Worm (Caenorhabditis elegans) whole organism, late embryonic: ENCODE measurements around the gene pdi-2.

Experiments used
- ceh-34 ChIP-seq: sonication (generic microtip); optimal IDR thresholded peaks from 2 replicates; lab custom pipeline; 2016; ENCODE audit warnings: mild to moderate bottlenecking, missing genetic modification characterization, missing compliant biosample characterization
- hlh-15 ChIP-seq: sonication (generic microtip); optimal IDR thresholded peaks from 2 replicates; lab custom pipeline; 2016; ENCODE audit warnings: missing genetic modification characterization, missing compliant biosample characterization
- syd-9 ChIP-seq: sonication (generic microtip); optimal IDR thresholded peaks from 2 replicates; lab custom pipeline; 2016; ENCODE audit warnings: mild to moderate bottlenecking, missing genetic modification characterization, moderate library complexity, missing compliant biosample characterization

ce11 chrX:4523315-4523714 lies 640 bp upstream of the pdi-2 start:
- no peak for TF ChIP-seq hlh-15 (tag; lab: Kevin White, UChicago)
- no peak for TF ChIP-seq syd-9 (tag; lab: Kevin White, UChicago)
- TF ChIP-seq ceh-34 (tag; lab: Kevin White, UChicago) = no peak
